Fruit fly (Drosophila melanogaster): ENCODE data around the gene CG13060.

CG13060 gene

DNA sequence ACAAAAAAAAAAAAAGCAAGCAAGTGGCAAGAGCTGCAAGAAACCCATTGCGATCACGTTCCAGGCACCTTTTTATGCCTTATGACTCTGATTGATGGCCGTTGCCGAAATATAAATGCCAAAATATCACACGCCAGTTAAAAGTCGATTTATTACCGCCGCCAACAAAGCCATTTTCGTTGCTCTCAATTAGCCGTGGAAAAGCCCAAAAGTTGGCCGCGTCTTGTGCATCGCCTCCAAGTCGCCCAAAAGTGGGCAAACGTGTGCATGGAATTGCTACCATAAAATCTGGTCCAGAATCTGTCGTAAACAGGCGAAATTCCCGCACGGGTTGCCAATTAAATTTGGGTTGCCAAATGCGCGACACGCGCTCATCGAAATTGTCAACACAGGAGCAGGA, 28.0 kb upstream of the CG13060 start:
- TF ChIP-seq fru (GFP tag; optimal IDR thresholded peaks at IDR 0.05) (no peak), usp (GFP tag; optimal IDR thresholded peaks at IDR 0.05) (no peak), sv (GFP tag; optimal IDR thresholded peaks at IDR 0.05) (no peak), CrebA (GFP tag; optimal IDR thresholded peaks at IDR 0.05; ENCODE audit: borderline replicate concordance) (no peak), Vsx2 (GFP tag; optimal IDR thresholded peaks at IDR 0.05; ENCODE audit: partially characterized antibody) (peak; percentile 88), Sp1 (GFP tag; optimal IDR thresholded peaks at IDR 0.05) (no peak), rgr (GFP tag; optimal IDR thresholded peaks at IDR 0.05) (no peak), Dfd (GFP tag; optimal IDR thresholded peaks at IDR 0.05) (no peak), psq (GFP tag; optimal IDR thresholded peaks at IDR 0.05) (no peak), dl (GFP tag; optimal IDR thresholded peaks at IDR 0.05; ENCODE audit: insufficient read depth in 1 of 2, partially characterized antibody in 2 of 2) (no peak), Myc (optimal IDR thresholded peaks at IDR 0.05) (peak; percentile 76), OdsH (GFP tag; optimal IDR thresholded peaks at IDR 0.05) (no peak), N (GFP tag; optimal IDR thresholded peaks at IDR 0.05) (peak; percentile 32), CG9705 (GFP tag; optimal IDR thresholded peaks at IDR 0.05) (no peak), lola (GFP tag; optimal IDR thresholded peaks at IDR 0.05) (peak; percentile 51)

- TF ChIP-seq pan (optimal IDR thresholded peaks at IDR 0.05) (no peak), Sp1 (GFP tag; optimal IDR thresholded peaks at IDR 0.05) (no peak), Abd-B (GFP tag; optimal IDR thresholded peaks at IDR 0.05) (no peak), brk (GFP tag; optimal IDR thresholded peaks at IDR 0.05) (no peak), foxo (GFP tag; optimal IDR thresholded peaks at IDR 0.05) (no peak), CrebA (GFP tag; optimal IDR thresholded peaks at IDR 0.05; ENCODE audit: borderline replicate concordance) (no peak), h (GFP tag; optimal IDR thresholded peaks at IDR 0.05) (no peak), dsf (GFP tag; optimal IDR thresholded peaks at IDR 0.05; ENCODE audit: borderline replicate concordance) (no peak), CG32264 (GFP tag; optimal IDR thresholded peaks at IDR 0.05) (no peak), sv (GFP tag; optimal IDR thresholded peaks at IDR 0.05) (no peak), jim (GFP tag; optimal IDR thresholded peaks at IDR 0.05) (no peak), Rel (GFP tag; optimal IDR thresholded peaks at IDR 0.05) (no peak), Rel (tag; optimal IDR thresholded peaks at IDR 0.05) (no peak), N (GFP tag; optimal IDR thresholded peaks at IDR 0.05) (no peak), fru (GFP tag; optimal IDR thresholded peaks at IDR 0.05) (no peak), Jra (GFP tag; optimal IDR thresholded peaks at IDR 0.05) (no peak), Hnf4 (GFP tag; optimal IDR thresholded peaks at IDR 0.05) (no peak), Myc (optimal IDR thresholded peaks at IDR 0.05) (no peak), woc (GFP tag; optimal IDR thresholded peaks at IDR 0.05) (no peak)
Observed at dm6 chr3L:16295447-16295846, 24.2 kb upstream of the CG13060 start, which contains the start of gene CG4962. Gene CG4962 (minus strand): TSS chr3L:16295547.

DNA sequence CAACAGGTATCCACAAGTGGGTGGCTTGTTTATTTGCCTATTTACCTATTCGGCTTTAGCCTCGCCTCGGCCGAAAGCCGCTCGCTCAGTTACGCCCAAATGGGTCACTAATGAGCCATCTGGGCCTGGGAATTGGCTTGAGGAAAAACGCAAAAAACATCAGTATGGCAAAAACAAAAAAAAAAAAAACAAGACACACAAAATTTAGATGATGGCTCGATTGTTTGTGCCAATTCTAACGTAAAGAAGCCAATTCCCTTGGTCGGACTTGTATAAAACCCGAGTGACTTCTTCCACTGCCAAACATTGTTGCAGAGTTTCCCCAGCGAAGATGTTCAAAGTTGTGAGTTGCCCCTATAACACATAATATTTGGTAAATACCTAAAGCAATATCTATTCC, 18.5 kb upstream of the CG13060 start, which contains the start of gene CG4982:
TSS of gene CG4982 (plus strand) at position 301 of the 400 bp plus-strand sequence.
- TF ChIP-seq Jra (GFP tag; optimal IDR thresholded peaks at IDR 0.05) (no peak), Myc (optimal IDR thresholded peaks at IDR 0.05) (no peak), Abd-B (GFP tag; optimal IDR thresholded peaks at IDR 0.05) (no peak), Sp1 (GFP tag; optimal IDR thresholded peaks at IDR 0.05) (no peak), sv (GFP tag; optimal IDR thresholded peaks at IDR 0.05) (no peak), dmrt93B (GFP tag; optimal IDR thresholded peaks at IDR 0.05) (no peak), OdsH (GFP tag; optimal IDR thresholded peaks at IDR 0.05) (no peak), CG32264 (GFP tag; optimal IDR thresholded peaks at IDR 0.05) (no peak)

- no peak for TF ChIP-seq br (GFP tag; optimal IDR thresholded peaks at IDR 0.05)
- TF ChIP-seq Hr78 (GFP tag; optimal IDR thresholded peaks at IDR 0.05): no peak
- no peak for TF ChIP-seq CG32264 (GFP tag; optimal IDR thresholded peaks at IDR 0.05)
- no peak for TF ChIP-seq sv (GFP tag; optimal IDR thresholded peaks at IDR 0.05)
- TF ChIP-seq Sp1 (GFP tag; optimal IDR thresholded peaks at IDR 0.05): no peak
- no peak for TF ChIP-seq fru (GFP tag; optimal IDR thresholded peaks at IDR 0.05)
- no peak for TF ChIP-seq Dif (GFP tag; optimal IDR thresholded peaks at IDR 0.05; ENCODE audit: partially characterized antibody)
- TF ChIP-seq jim (GFP tag; optimal IDR thresholded peaks at IDR 0.05): no peak
- TF ChIP-seq Abd-B (GFP tag; optimal IDR thresholded peaks at IDR 0.05): no peak
- TF ChIP-seq lola (GFP tag; optimal IDR thresholded peaks at IDR 0.05): no peak
- TF ChIP-seq Mio (GFP tag; optimal IDR thresholded peaks at IDR 0.05): no peak
- TF ChIP-seq brk (GFP tag; optimal IDR thresholded peaks at IDR 0.05): no peak
- TF ChIP-seq Hr83 (GFP tag; optimal IDR thresholded peaks at IDR 0.05; ENCODE audit: poor library complexity, severe bottlenecking): no peak
- TF ChIP-seq Rel (GFP tag; optimal IDR thresholded peaks at IDR 0.05): no peak
- no peak for TF ChIP-seq Rel (tag; optimal IDR thresholded peaks at IDR 0.05)
- no peak for TF ChIP-seq CrebA (GFP tag; optimal IDR thresholded peaks at IDR 0.05; ENCODE audit: borderline replicate concordance)
- no peak for TF ChIP-seq GATAd (GFP tag; optimal IDR thresholded peaks at IDR 0.05)
- TF ChIP-seq Jra (GFP tag; optimal IDR thresholded peaks at IDR 0.05): no peak
- no peak for TF ChIP-seq pan (optimal IDR thresholded peaks at IDR 0.05)
- TF ChIP-seq psq (GFP tag; optimal IDR thresholded peaks at IDR 0.05): no peak
- no peak for TF ChIP-seq dl (GFP tag; optimal IDR thresholded peaks at IDR 0.05; ENCODE audit: insufficient read depth in 1 of 2, partially characterized antibody in 2 of 2)
Observed at dm6 chr3L:16303078-16303477, 16.6 kb upstream of the CG13060 start, which contains the start of gene CG13044. Gene CG13044 (minus strand): TSS chr3L:16303178.

All from whole organism, wandering third instar larva.